Worm (Caenorhabditis elegans) whole organism, midembryonic: ENCODE measurements around the gene ghi-1.

Experiments
- flt-1 ChIP-seq: fragments of 200-800 bp; sonication (Bioruptor generic); IDR thresholded peaks from 2 replicates; pipeline ENCODE4 v1.3.6; 2022; ENCODE audit warnings: missing genetic modification characterization, missing compliant biosample characterization
- tab-1 ChIP-seq: fragments of 200-800 bp; sonication (Bioruptor generic); IDR thresholded peaks from 2 replicates; pipeline ENCODE4 v1.3.6; 2022; ENCODE audit warnings: missing genetic modification characterization, missing compliant biosample characterization
- ztf-23 ChIP-seq: fragments of 200-800 bp; sonication (Bioruptor generic); IDR thresholded peaks from 2 replicates; pipeline ENCODE4 v1.3.6; 2022; ENCODE audit warnings: missing genetic modification reagents, missing genetic modification characterization, missing compliant biosample characterization

ce11 chrII:11632689-11633088 lies 13.9 kb upstream of the ghi-1 start:
- TF ChIP-seq flt-1 (GFP tag; lab: Robert Waterston, UW), result no peak
- TF ChIP-seq ztf-23 (GFP tag; lab: Robert Waterston, UW), result no peak
- no peak for TF ChIP-seq tab-1 (GFP tag; lab: Robert Waterston, UW)
